Fruit fly (Drosophila melanogaster): ENCODE results near the gene Spag1.

DNA sequence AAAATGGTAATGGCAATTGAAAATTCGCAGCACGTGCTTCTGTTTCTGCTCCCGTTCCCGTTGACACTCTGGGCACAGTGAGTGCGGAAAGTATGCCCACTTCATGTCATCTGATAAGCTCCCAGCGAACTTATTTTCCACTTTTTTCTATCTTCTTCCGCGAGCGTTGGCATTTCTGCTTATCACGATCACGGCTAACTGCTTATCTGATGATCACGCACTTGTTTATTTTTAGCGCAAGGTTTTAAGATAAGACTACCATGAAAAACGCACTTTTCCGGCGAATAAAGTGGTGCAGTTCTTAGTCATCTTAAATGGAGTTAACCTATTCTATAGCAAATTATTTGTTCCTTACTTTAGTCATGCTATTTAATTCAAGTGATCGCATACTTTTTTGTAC lies 10.2 kb upstream of the Spag1 start:
- TF ChIP-seq CG8478 (optimal IDR thresholded peaks at IDR 0.05), result no peak
- no peak for TF ChIP-seq CTCF (optimal IDR thresholded peaks at IDR 0.05)

All from S2 (cell line).